Fruit fly (Drosophila melanogaster): ENCODE measurements around the gene CG31248.
A peak's percentile ranks its signal among the peaks of the same experiment; 100 is the strongest.

The CG31248 gene

DNA sequence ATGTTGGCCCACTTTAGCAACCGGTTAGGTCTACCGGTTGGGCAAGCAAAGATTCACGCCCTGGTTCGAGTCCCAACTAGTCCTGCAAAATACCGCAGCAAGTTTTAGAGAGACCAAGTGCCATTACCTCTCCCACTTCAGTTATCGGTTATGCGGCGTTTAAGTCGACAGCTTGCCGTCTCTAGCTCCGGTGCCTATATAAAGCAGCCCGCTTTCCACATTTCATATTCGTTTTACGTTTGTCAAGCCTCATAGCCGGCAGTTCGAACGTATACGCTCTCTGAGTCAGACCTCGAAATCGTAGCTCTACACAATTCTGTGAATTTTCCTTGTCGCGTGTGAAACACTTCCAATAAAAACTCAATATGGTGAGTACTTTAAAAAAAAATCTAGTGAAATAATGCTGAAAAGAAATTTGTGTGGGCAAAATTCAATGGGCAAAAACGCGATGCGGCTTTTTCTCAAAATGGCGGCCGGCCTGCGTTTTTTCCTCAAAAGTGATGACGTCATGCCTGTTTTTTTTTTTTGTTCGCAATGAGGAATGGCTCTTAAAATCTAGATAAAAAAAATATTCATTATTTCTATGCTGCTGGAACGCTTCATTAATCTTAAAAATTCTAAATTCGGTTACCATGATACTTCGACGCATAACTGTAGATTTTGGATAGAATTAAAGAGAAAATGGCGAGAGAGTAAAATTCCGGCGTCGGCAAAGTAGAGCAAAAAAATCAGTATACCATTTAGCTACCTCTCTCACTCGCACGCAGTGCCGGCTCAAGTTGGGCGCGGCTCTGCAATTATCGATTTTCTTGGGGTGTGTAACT is 42.5 kb upstream of the CG31248 start, which contains the start of gene alphaTub84B (continued):
- TF ChIP-seq CG10431 (GFP tag; optimal IDR thresholded peaks at IDR 0.05) (peak; percentile 75), hb (GFP tag; IDR thresholded peaks at IDR 0.05; ENCODE audit: partially characterized antibody) (0 out of 3 replicates have a peak, but pooled peaks have one; percentile 41), klu (GFP tag; IDR thresholded peaks at IDR 0.05) (no peak), CG10979 (tag; optimal IDR thresholded peaks at IDR 0.05) (peak; percentile 23), CG13775 (GFP tag; optimal IDR thresholded peaks at IDR 0.05) (peak; percentile 57), Meics (GFP tag; optimal IDR thresholded peaks at IDR 0.05) (peak; percentile 55), sima (GFP tag; optimal IDR thresholded peaks at IDR 0.05) (no peak), CG1602 (GFP tag; optimal IDR thresholded peaks at IDR 0.05) (no peak), slp2 (GFP tag; optimal IDR thresholded peaks at IDR 0.05) (peak; percentile 30), fd96Cb (tag; optimal IDR thresholded peaks at IDR 0.05) (no peak), bsh (GFP tag; optimal IDR thresholded peaks at IDR 0.05) (peak; percentile 32 to 47), lab (GFP tag; optimal IDR thresholded peaks at IDR 0.05) (peak; percentile 83), CG15479 (GFP tag; optimal IDR thresholded peaks at IDR 0.05) (no peak), nerfin-2 (GFP tag; IDR thresholded peaks at IDR 0.05; ENCODE audit: partially characterized antibody) (peak; percentile 62; the same call in 1 of the 2 replicates), CG7745 (tag; optimal IDR thresholded peaks at IDR 0.05) (no peak), CG12744 (GFP tag; optimal IDR thresholded peaks at IDR 0.05) (peak; percentile 56), CG17829 (tag; optimal IDR thresholded peaks at IDR 0.05) (peak; percentile 66), Tbp (GFP tag; optimal IDR thresholded peaks at IDR 0.05) (peak; percentile 63), Nf-YC (tag; optimal IDR thresholded peaks at IDR 0.05) (peak; percentile 43), CG10209 (GFP tag; optimal IDR thresholded peaks at IDR 0.05) (peak; percentile 51), ato (GFP tag; IDR thresholded peaks at IDR 0.05; ENCODE audit: partially characterized antibody) (peak; percentile 76), CG1024 (GFP tag; IDR thresholded peaks at IDR 0.05) (no peak; the same call in 1 of the 2 replicates), seq (GFP tag; IDR thresholded peaks at IDR 0.05) (peak; percentile 44; the same call in 1 of the 2 replicates), CG42726 (GFP tag; IDR thresholded peaks at IDR 0.05; ENCODE audit: partially characterized antibody) (peak; percentile 89), gsb-n (tag; optimal IDR thresholded peaks at IDR 0.05) (peak; percentile 31), grau (tag; optimal IDR thresholded peaks at IDR 0.05) (peak; percentile 45), CG13296 (GFP tag; optimal IDR thresholded peaks at IDR 0.05) (peak; percentile 64), cg (GFP tag; optimal IDR thresholded peaks at IDR 0.05) (no peak), Deaf1 (tag; optimal IDR thresholded peaks at IDR 0.05) (peak; percentile 32), sna (GFP tag; IDR thresholded peaks at IDR 0.05; ENCODE audit: partially characterized antibody) (no peak), CG18262 (tag; optimal IDR thresholded peaks at IDR 0.05) (peak; percentile 33), CG14441 (GFP tag; IDR thresholded peaks at IDR 0.05) (peak; percentile 46; the same call in 1 of the 2 replicates), peb (GFP tag; IDR thresholded peaks at IDR 0.05) (no peak), cas (GFP tag; IDR thresholded peaks at IDR 0.05) (peak; percentile 63), Trl (optimal IDR thresholded peaks at IDR 0.05) (peak in 1 of 2 experiments; percentile 54), Trl (GFP tag; optimal IDR thresholded peaks at IDR 0.05) (peak; percentile 76), Aef1 (GFP tag; IDR thresholded peaks at IDR 0.05) (peak; percentile 15; the same call in 2 of the 3 replicates), fru (optimal IDR thresholded peaks at IDR 0.05) (no peak), CG16813 (GFP tag; IDR thresholded peaks at IDR 0.05; ENCODE audit: partially characterized antibody) (peak; percentile 36; the same call in 1 of the 3 replicates), Side (GFP tag; optimal IDR thresholded peaks at IDR 0.05) (peak; percentile 65), Bteb2 (GFP tag; optimal IDR thresholded peaks at IDR 0.05) (peak; percentile 22), CG17912 (GFP tag; optimal IDR thresholded peaks at IDR 0.05) (peak; percentile 84), wdn (GFP tag; IDR thresholded peaks at IDR 0.05) (peak; percentile 65; the same call in 1 of the 2 replicates), grn (GFP tag; optimal IDR thresholded peaks at IDR 0.05) (peak; percentile 62), psq (GFP tag; optimal IDR thresholded peaks at IDR 0.05) (peak; percentile 30), D19A (tag; optimal IDR thresholded peaks at IDR 0.05) (peak; percentile 13), tna (GFP tag; IDR thresholded peaks at IDR 0.05; ENCODE audit: partially characterized antibody) (peak; percentile 71), yki (optimal IDR thresholded peaks at IDR 0.05) (no peak), Ets97D (GFP tag; optimal IDR thresholded peaks at IDR 0.05) (peak; percentile 62)

All from whole organism, embryonic.